Worm (Caenorhabditis elegans) whole organism, L1 larva: ENCODE results near the gene M7.7.

Experiments used
- egl-13 ChIP-seq: sonication (generic microtip); optimal IDR thresholded peaks from 2 replicates; lab custom pipeline; 2016; ENCODE audit warnings: missing genotype, missing genetic modification reagents, missing genetic modification characterization, missing compliant biosample characterization
- elt-3 ChIP-seq, 6 experiments: fragments of 150-350 bp in 1 of 6; sonication (generic microtip); optimal IDR thresholded peaks; 2 replicates each; lab custom pipeline; 2017 to 2018; ENCODE audit warnings: missing biosample characterization in 6 of 6, missing genetic modification characterization in 6 of 6, inconsistent platforms in 1 of 6
- fkh-10 ChIP-seq: sonication (generic microtip); optimal IDR thresholded peaks from 2 replicates; lab custom pipeline; 2017; ENCODE audit warnings: missing biosample characterization, missing genetic modification reagents, missing genetic modification characterization
- fos-1 ChIP-seq: fragments of 150-350 bp; optimal IDR thresholded peaks from 2 replicates; lab custom pipeline; 2014; ENCODE audit warnings: missing biosample characterization, missing genetic modification characterization
- jun-1 ChIP-seq: fragments of 150-350 bp; optimal IDR thresholded peaks from 2 replicates; lab custom pipeline; 2014; ENCODE audit warnings: missing biosample characterization, missing genetic modification reagents, missing genetic modification characterization
- nhr-12 ChIP-seq: sonication (generic microtip); optimal IDR thresholded peaks from 2 replicates; lab custom pipeline; 2017; ENCODE audit warnings: missing biosample characterization, missing genetic modification characterization
- skn-1 ChIP-seq: fragments of 150-350 bp; optimal IDR thresholded peaks from 2 replicates; lab custom pipeline; 2014; ENCODE audit warnings: missing biosample characterization, missing genetic modification characterization
- sox-4 ChIP-seq: sonication (generic microtip); optimal IDR thresholded peaks from 2 replicates; lab custom pipeline; 2016; ENCODE audit warnings: missing genetic modification characterization, missing compliant biosample characterization
- ztf-4 ChIP-seq: fragments of 150-350 bp; optimal IDR thresholded peaks from 2 replicates; lab custom pipeline; 2014; ENCODE audit warnings: missing biosample characterization, missing genetic modification characterization

DNA sequence TGAATTAATAATTGTTTCAGACTA lies 36.2 kb downstream of the M7.7 start, which contains the start of gene swsn-4:
- TF ChIP-seq elt-3 (tag; optimal IDR thresholded peaks at IDR 0.05; lab: Kevin White, UChicago) (no peak), ztf-4 (tag; lab: Kevin White, UChicago) (no peak), fos-1 (tag; lab: Kevin White, UChicago) (no peak), jun-1 (tag; lab: Kevin White, UChicago) (no peak), nhr-12 (no peak), sox-4 (tag; lab: Kevin White, UChicago) (no peak), fkh-10 (GFP tag; lab: Kevin White, UChicago) (no peak), skn-1 (tag; lab: Kevin White, UChicago) (no peak), egl-13 (tag; lab: Kevin White, UChicago) (no peak)
